Fruit fly (Drosophila melanogaster): ENCODE data around the gene Phf5a.

Phf5a gene

DNA sequence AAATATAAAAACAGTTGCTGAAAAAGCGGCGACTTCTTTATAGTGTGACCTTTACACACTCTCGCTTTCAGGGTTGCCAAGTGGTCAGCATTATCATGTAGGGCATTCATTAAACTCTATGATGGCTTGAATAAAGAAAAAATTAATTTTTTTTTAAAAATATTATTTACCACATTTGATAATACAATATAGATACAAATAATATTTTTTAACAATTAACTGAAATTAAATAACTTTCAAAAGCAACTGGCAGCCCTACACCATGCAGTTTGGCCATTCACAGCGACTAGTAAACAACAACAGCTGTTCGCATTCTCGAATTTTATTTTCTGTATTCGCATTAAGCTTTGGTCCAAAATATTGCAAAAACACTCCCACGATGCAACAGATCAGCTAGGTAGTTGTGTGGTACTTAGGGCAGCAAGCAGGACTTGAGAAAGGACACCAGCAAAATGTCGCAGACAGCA lies at the start of gene Phf5a, which contains the start of gene CG31638 (continued):
- TF ChIP-seq CG5180 (GFP tag; optimal IDR thresholded peaks at IDR 0.05): peak; percentile 66
- peak; percentile 51 for TF ChIP-seq CG4820 (GFP tag; optimal IDR thresholded peaks at IDR 0.05)
- peak; percentile 35 for TF ChIP-seq Ets97D (GFP tag; optimal IDR thresholded peaks at IDR 0.05)
- peak; percentile 96 for TF ChIP-seq Hmr (GFP tag; optimal IDR thresholded peaks at IDR 0.05)
- TF ChIP-seq oc (tag; optimal IDR thresholded peaks at IDR 0.05): peak; percentile 91
- TF ChIP-seq crc (GFP tag; optimal IDR thresholded peaks at IDR 0.05): peak; percentile 38
- TF ChIP-seq dan (GFP tag; IDR thresholded peaks at IDR 0.05): peak; percentile 88
- TF ChIP-seq NC2α (GFP tag; optimal IDR thresholded peaks at IDR 0.05): no peak
- peak; percentile 59 for TF ChIP-seq fd3F (GFP tag; optimal IDR thresholded peaks at IDR 0.05)
- TF ChIP-seq maf-S (GFP tag; optimal IDR thresholded peaks at IDR 0.05): peak; percentile 61
- TF ChIP-seq CG4730 (GFP tag; IDR thresholded peaks at IDR 0.05): peak; percentile 97
- peak; percentile 39 for TF ChIP-seq disco-r (GFP tag; optimal IDR thresholded peaks at IDR 0.05)
- no peak for TF ChIP-seq Hr78 (GFP tag; optimal IDR thresholded peaks at IDR 0.05)
- TF ChIP-seq org-1 (GFP tag; optimal IDR thresholded peaks at IDR 0.05): peak; percentile 63
- TF ChIP-seq Atf-2 (GFP tag; optimal IDR thresholded peaks at IDR 0.05): no peak
- TF ChIP-seq CG2116 (GFP tag; optimal IDR thresholded peaks at IDR 0.05): peak; percentile 78
- peak; percentile 92 for TF ChIP-seq CG8924 (tag; optimal IDR thresholded peaks at IDR 0.05)
- peak; percentile 71 for TF ChIP-seq CG13287 (GFP tag; IDR thresholded peaks at IDR 0.05; ENCODE audit: partially characterized antibody)
- TF ChIP-seq CG17802 (tag; optimal IDR thresholded peaks at IDR 0.05): peak; percentile 88
- peak; percentile 69 for TF ChIP-seq CG11723 (GFP tag; optimal IDR thresholded peaks at IDR 0.05)
- peak; percentile 97 for TF ChIP-seq CG4617 (GFP tag; optimal IDR thresholded peaks at IDR 0.05; ENCODE audit: borderline replicate concordance)
- peak; percentile 54 for TF ChIP-seq Nf-YB (GFP tag; optimal IDR thresholded peaks at IDR 0.05)
- TF ChIP-seq CG14860 (GFP tag; IDR thresholded peaks at IDR 0.05; ENCODE audit: partially characterized antibody): no peak
- no peak for TF ChIP-seq yki (optimal IDR thresholded peaks at IDR 0.05)
- TF ChIP-seq CG1233 (GFP tag; optimal IDR thresholded peaks at IDR 0.05): peak; percentile 95
- TF ChIP-seq nom (GFP tag; optimal IDR thresholded peaks at IDR 0.05): peak; percentile 79
- TF ChIP-seq Hr39 (optimal IDR thresholded peaks at IDR 0.05): no peak
- TF ChIP-seq CG10565 (GFP tag; optimal IDR thresholded peaks at IDR 0.05): no peak
- peak; percentile 76 for TF ChIP-seq CG12071 (GFP tag; optimal IDR thresholded peaks at IDR 0.05)
- TF ChIP-seq CG12744 (GFP tag; optimal IDR thresholded peaks at IDR 0.05): no peak
- peak; percentile 95 for TF ChIP-seq gcm (GFP tag; optimal IDR thresholded peaks at IDR 0.05)

DNA sequence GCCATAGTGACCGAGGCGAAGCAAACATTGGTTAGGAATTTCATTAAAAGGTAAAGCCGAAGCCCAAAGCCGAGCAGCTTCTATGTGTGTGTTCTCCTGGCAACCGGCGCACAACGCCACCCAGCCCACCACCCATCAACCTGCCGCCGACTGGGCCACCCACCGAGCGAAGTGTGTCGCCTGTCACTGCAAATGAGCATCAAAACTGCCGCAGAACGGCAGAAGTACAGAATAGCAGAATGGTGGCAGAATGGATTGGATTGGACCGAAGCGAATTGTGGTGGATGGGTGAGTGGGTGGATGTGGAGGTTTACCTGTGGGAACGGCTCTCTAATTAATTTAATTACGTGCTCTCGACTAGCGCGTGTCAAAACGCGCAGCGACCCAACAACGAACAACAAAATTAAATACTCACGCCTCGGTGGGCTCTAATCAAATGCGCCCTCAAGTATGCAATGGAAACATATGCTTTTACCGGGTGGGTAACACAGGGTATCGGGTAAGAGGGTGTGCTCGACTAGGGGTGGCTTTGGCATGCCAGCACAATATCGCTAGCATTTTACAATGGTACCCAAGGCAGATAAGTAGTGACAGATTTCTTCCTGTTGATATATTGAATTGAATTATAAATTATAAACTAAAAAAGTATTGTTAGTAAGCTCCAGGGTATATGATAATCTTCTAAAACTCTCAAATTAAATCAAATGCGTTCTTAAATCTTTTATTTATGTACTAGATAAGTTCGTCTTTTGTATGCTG lies 49.2 kb upstream of the Phf5a start:
- TF ChIP-seq CG9437 (GFP tag; optimal IDR thresholded peaks at IDR 0.05) (peak; percentile 14), CG7963 (GFP tag; IDR thresholded peaks at IDR 0.05; ENCODE audit: partially characterized antibody) (0 out of 3 replicates have a peak, but pooled peaks have one; percentile 40), phol (tag; optimal IDR thresholded peaks at IDR 0.05) (peak; percentile 34), onecut (GFP tag; IDR thresholded peaks at IDR 0.05) (no peak), tx (GFP tag; optimal IDR thresholded peaks at IDR 0.05) (no peak), Hr3 (GFP tag; optimal IDR thresholded peaks at IDR 0.05) (peak; percentile 52), CG17361 (GFP tag; IDR thresholded peaks at IDR 0.05) (peak; percentile 29; the same call in 1 of the 3 replicates), Hr51 (GFP tag; optimal IDR thresholded peaks at IDR 0.05) (peak in 1 of 2 experiments; percentile 10), Opbp (GFP tag; IDR thresholded peaks at IDR 0.05; ENCODE audit: partially characterized antibody) (no peak), tin (GFP tag; optimal IDR thresholded peaks at IDR 0.05) (no peak), tio (GFP tag; optimal IDR thresholded peaks at IDR 0.05) (peak; percentile 25), HLH4C (GFP tag; IDR thresholded peaks at IDR 0.05; ENCODE audit: partially characterized antibody) (peak; percentile 45; the same call in 2 of the 3 replicates), CG14710 (tag; optimal IDR thresholded peaks at IDR 0.05) (peak; percentile 2), CG6791 (GFP tag; IDR thresholded peaks at IDR 0.05; ENCODE audit: partially characterized antibody) (peak; percentile 64; the same call in 1 of the 3 replicates), pan (optimal IDR thresholded peaks at IDR 0.05) (peak in 1 of 2 experiments; percentile 18), pan (GFP tag; optimal IDR thresholded peaks at IDR 0.05 in 1 of 2, IDR thresholded peaks at IDR 0.05 in 1 of 2) (peak in 1 of 2 experiments; percentile 24), CG15269 (tag; optimal IDR thresholded peaks at IDR 0.05) (no peak), CG8924 (tag; optimal IDR thresholded peaks at IDR 0.05) (peak; percentile 2), crp (GFP tag; optimal IDR thresholded peaks at IDR 0.05) (no peak)
